Fruit fly (Drosophila melanogaster) whole organism, prepupa: Measurements from ENCODE around the gene CG9705.

ENCODE experiments used
- Sox102F ChIP-seq: fragments of 200-800 bp; sonication (Bioruptor generic); optimal IDR thresholded peaks from 2 replicates; lab custom pipeline; 2016; ENCODE audit warnings: missing biosample characterization, mild to moderate bottlenecking, missing genetic modification characterization
- fd85E ChIP-seq: fragments of 200-800 bp; sonication (Bioruptor generic); optimal IDR thresholded peaks from 3 replicates; lab custom pipeline; 2016; ENCODE audit warnings: missing biosample characterization, missing genetic modification characterization
- pdm3 ChIP-seq: fragments of 200-800 bp; sonication (Bioruptor generic); optimal IDR thresholded peaks from 3 replicates; lab custom pipeline; 2016; ENCODE audit warnings: missing biosample characterization, missing genetic modification characterization

DNA sequence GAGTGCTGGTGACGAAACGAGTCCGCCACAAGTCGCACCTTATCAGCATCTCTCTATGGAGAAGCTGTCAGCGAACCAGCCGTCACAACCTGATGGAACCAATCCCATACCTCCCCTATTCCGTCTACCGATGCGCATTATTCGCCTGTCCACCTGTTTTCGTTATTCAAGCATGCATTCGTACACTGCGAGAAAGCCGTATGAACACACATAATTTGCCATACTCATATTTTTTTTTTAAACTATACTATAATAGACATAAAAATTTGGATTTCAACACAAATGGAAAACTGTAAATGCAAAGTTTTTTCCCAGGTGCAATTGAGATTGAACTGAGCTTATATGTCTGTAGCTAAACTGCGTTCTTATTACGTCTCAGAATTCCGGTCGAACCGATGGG lies 16.7 kb downstream of the CG9705 start:
- peak; percentile 84 for TF ChIP-seq Sox102F
- TF ChIP-seq fd85E, result no peak
- TF ChIP-seq pdm3 (GFP tag; lab: Kevin White, UChicago), result peak; percentile 78
